Worm (Caenorhabditis elegans) whole organism, midembryonic: ENCODE measurements around the gene cyp-33C4.

ENCODE experiments used
- T22C8.4 ChIP-seq: fragments of 200-800 bp; sonication (Bioruptor generic); IDR thresholded peaks from 2 replicates; pipeline ENCODE4 v1.3.6; 2022; ENCODE audit warnings: missing genetic modification characterization, missing compliant biosample characterization
- cog-1 ChIP-seq: sonication (generic microtip); optimal IDR thresholded peaks from 2 replicates; lab custom pipeline; 2016; ENCODE audit warnings: missing genetic modification characterization, missing compliant biosample characterization
- flt-1 ChIP-seq: fragments of 200-800 bp; sonication (Bioruptor generic); IDR thresholded peaks from 2 replicates; pipeline ENCODE4 v1.3.6; 2022; ENCODE audit warnings: missing genetic modification characterization, missing compliant biosample characterization
- med-1 ChIP-seq: sonication (generic microtip); optimal IDR thresholded peaks from 2 replicates; lab custom pipeline; 2017; ENCODE audit warnings: missing genetic modification characterization, mild to moderate bottlenecking, missing compliant biosample characterization, antibody characterized with exemption, missing genetic modification reagents; ENCODE audit not compliant: insufficient read depth

DNA sequence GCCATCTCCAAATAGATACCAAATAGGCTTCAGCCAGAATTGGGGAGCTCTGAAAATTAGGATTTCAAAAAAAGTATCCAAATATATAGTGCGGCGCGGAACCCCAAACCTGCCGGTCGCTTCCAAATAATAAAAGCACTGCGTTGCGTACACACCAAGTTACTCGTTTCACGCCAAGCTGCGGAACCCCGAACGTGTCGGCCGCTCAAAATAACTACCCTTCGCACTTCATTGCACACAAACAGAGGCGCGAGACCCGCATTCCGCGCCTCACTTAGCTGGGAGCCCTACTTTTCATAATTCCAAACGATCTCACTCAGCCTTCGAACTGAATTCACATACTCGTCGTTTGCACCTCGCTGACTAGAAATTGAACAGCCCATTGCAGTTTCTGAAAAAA is 36.3 kb upstream of the cyp-33C4 start:
- TF ChIP-seq med-1 (GFP tag; lab: Kevin White, UChicago): no peak
- TF ChIP-seq flt-1: no peak
- no peak for TF ChIP-seq cog-1 (tag; lab: Kevin White, UChicago)
- no peak for TF ChIP-seq T22C8.4
